Worm (Caenorhabditis elegans): ENCODE data around the gene dhgd-1.
A peak's percentile ranks its signal among the peaks of the same experiment; 100 is the strongest.

Gene dhgd-1

DNA sequence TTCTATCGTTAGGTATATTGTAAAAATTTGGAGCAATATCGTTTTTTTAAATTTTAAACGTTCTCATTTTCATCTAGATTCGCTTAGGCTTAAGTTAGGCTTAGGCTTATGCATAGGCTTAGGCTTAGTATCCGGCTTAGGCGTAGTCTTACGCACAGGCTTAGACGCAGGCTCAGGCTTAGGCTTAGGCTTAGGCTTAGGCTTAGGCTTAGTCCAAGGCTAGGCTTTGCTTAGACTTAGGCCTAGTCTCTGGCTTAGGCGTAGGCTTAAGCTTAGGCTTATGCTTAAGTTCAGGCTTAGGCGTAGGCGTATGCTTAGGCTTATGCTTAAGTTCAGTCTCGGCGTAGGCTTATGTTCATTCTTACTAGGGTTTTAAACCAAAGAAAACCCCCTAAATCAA lies 48.1 kb downstream of the dhgd-1 start:
- TF ChIP-seq unc-55 (GFP tag; optimal IDR thresholded peaks at IDR 0.05) (no peak), ceh-22 (tag; optimal IDR thresholded peaks at IDR 0.05) (no peak), pag-3 (tag; optimal IDR thresholded peaks at IDR 0.05; ENCODE audit: borderline replicate concordance) (no peak), nfya-1 (tag; optimal IDR thresholded peaks at IDR 0.05) (no peak), hlh-6 (tag; optimal IDR thresholded peaks at IDR 0.05) (no peak), ceh-34 (tag; optimal IDR thresholded peaks at IDR 0.05) (no peak), ztf-16 (tag; optimal IDR thresholded peaks at IDR 0.05) (no peak), dve-1 (tag; optimal IDR thresholded peaks at IDR 0.05) (peak; percentile 2)

ce11 chrII:11501956-11502355 lies 49.9 kb downstream of the dhgd-1 start:
- no peak for TF ChIP-seq nhr-11 (tag; optimal IDR thresholded peaks at IDR 0.05)

ce11 chrII:11500198-11500597 lies 51.7 kb downstream of the dhgd-1 start, which contains the start of gene B0334.20:
TSS of gene B0334.20 (minus strand) at chrII:11500459.
- TF ChIP-seq ttx-3 (tag; optimal IDR thresholded peaks at IDR 0.05) = no peak
- no peak for TF ChIP-seq fkh-10 (GFP tag; optimal IDR thresholded peaks at IDR 0.05)
- no peak for TF ChIP-seq ceh-45 (GFP tag; IDR thresholded peaks at IDR 0.05)
- TF ChIP-seq ztf-16 (tag; optimal IDR thresholded peaks at IDR 0.05) = no peak
- TF ChIP-seq dve-1 (tag; optimal IDR thresholded peaks at IDR 0.05) = no peak
- TF ChIP-seq rnt-1 (tag; optimal IDR thresholded peaks at IDR 0.05) = no peak
- TF ChIP-seq pax-1 (tag; optimal IDR thresholded peaks at IDR 0.05) = no peak
- TF ChIP-seq ceh-6 (GFP tag; optimal IDR thresholded peaks at IDR 0.05) = no peak

DNA sequence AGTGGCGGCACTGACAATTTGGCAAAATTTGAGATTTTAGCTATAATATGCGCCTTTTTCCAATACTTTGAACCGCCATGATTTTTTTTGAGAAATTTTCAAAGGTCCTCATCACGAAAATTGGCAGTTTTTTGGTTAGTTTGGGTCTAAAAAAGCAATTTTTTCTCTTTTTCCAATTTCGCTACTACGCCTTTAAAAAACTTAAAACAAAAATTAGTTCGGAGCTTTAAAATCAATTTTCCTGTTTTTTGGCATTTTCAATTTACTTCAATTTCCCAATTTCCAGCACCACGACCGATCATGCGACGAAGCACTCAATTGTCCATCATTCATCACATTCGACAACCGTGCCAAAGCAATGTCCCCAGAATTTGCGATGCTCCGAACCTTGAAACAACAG lies 54.5 kb downstream of the dhgd-1 start, which contains the start of gene B0334.5:
Gene B0334.5 (plus strand): TSS at position 301 of the 400 bp plus-strand sequence.
- TF ChIP-seq ceh-9 (tag; optimal IDR thresholded peaks at IDR 0.05) = no peak
- TF ChIP-seq ceh-22 (tag; optimal IDR thresholded peaks at IDR 0.05) = no peak
- no peak for TF ChIP-seq pqm-1 (tag; optimal IDR thresholded peaks at IDR 0.05)
- TF ChIP-seq hlh-30 (tag; optimal IDR thresholded peaks at IDR 0.05; ENCODE audit: insufficient read depth) = no peak
- TF ChIP-seq F13H6.1 (tag; optimal IDR thresholded peaks at IDR 0.05) = no peak
- no peak for TF ChIP-seq ceh-19 (GFP tag; optimal IDR thresholded peaks at IDR 0.05)
- no peak for TF ChIP-seq hlh-8 (tag; optimal IDR thresholded peaks at IDR 0.05)
- TF ChIP-seq ref-2 (tag; optimal IDR thresholded peaks at IDR 0.05) = no peak
- TF ChIP-seq mec-3 (tag; optimal IDR thresholded peaks at IDR 0.05; ENCODE audit: borderline replicate concordance) = no peak
- TF ChIP-seq ahr-1 (tag; optimal IDR thresholded peaks at IDR 0.05) = no peak
- TF ChIP-seq ceh-14 (tag; optimal IDR thresholded peaks at IDR 0.05) = no peak
- TF ChIP-seq sdc-2 (tag; optimal IDR thresholded peaks at IDR 0.05) = no peak

- TF ChIP-seq zip-5 (tag; optimal IDR thresholded peaks at IDR 0.05) (no peak), unc-55 (GFP tag; optimal IDR thresholded peaks at IDR 0.05) (peak; percentile 14), ceh-48 (tag; optimal IDR thresholded peaks at IDR 0.05) (no peak), ceh-24 (tag; optimal IDR thresholded peaks at IDR 0.05) (no peak), ceh-18 (tag; optimal IDR thresholded peaks at IDR 0.05) (peak; percentile 26), dmd-4 (tag; optimal IDR thresholded peaks at IDR 0.05; ENCODE audit: borderline replicate concordance) (no peak), gmeb-2 (tag; optimal IDR thresholded peaks at IDR 0.05) (no peak), fax-1 (tag; optimal IDR thresholded peaks at IDR 0.05) (no peak), eyg-1 (tag; optimal IDR thresholded peaks at IDR 0.05) (no peak), lim-6 (tag; optimal IDR thresholded peaks at IDR 0.05) (no peak), ceh-30 (tag; optimal IDR thresholded peaks at IDR 0.05) (no peak), Y22D7AL.16 (tag; optimal IDR thresholded peaks at IDR 0.05) (no peak)
Observed at ce11 chrII:11496767-11497166, 55.1 kb downstream of the dhgd-1 start, which contains the start of gene emc-5. TSS of gene emc-5 (plus strand) at chrII:11496780.

Data from whole organism, late embryonic.